Worm (Caenorhabditis elegans): ENCODE data around the gene F54F2.7.

The F54F2.7 gene

ce11 chrIII:8786077-8786476 is 21.1 kb downstream of the F54F2.7 start, which contains the start of gene K02D10.8:
K02D10.8 (plus strand) TSS chrIII:8786377.
- TF ChIP-seq tra-4 (tag; optimal IDR thresholded peaks at IDR 0.05) = no peak
- TF ChIP-seq B0310.2 (tag; optimal IDR thresholded peaks at IDR 0.05) = no peak
- no peak for TF ChIP-seq aly-1 (tag; optimal IDR thresholded peaks at IDR 0.05)
- no peak for TF ChIP-seq pes-1 (GFP tag; IDR thresholded peaks at IDR 0.05)
- no peak for TF ChIP-seq hmg-4 (GFP tag; optimal IDR thresholded peaks at IDR 0.05)
- no peak for TF ChIP-seq F13C5.2 (tag; optimal IDR thresholded peaks at IDR 0.05)
- TF ChIP-seq ama-1 (optimal IDR thresholded peaks at IDR 0.05) = no peak
- no peak for TF ChIP-seq hmbx-1 (tag; optimal IDR thresholded peaks at IDR 0.05)
- TF ChIP-seq tbx-11 (GFP tag; IDR thresholded peaks at IDR 0.05) = no peak
- no peak for TF ChIP-seq hnd-1 (tag; optimal IDR thresholded peaks at IDR 0.05)
- TF ChIP-seq sea-1 (GFP tag; conservative IDR thresholded peaks at IDR 0.05) = no peak
- TF ChIP-seq ceh-36 (tag; optimal IDR thresholded peaks at IDR 0.05) = no peak
- no peak for TF ChIP-seq ets-7 (tag; optimal IDR thresholded peaks at IDR 0.05)
- no peak for TF ChIP-seq tbx-37 (GFP tag; conservative IDR thresholded peaks at IDR 0.05)
- no peak for TF ChIP-seq scrt-1 (GFP tag; IDR thresholded peaks at IDR 0.05)
- TF ChIP-seq ceh-13 (GFP tag; optimal IDR thresholded peaks at IDR 0.05) = no peak
- TF ChIP-seq flt-1 (GFP tag; IDR thresholded peaks at IDR 0.05) = no peak

ce11 chrIII:8785426-8785825 is 21.7 kb downstream of the F54F2.7 start:
- no peak for TF ChIP-seq B0310.2 (tag; optimal IDR thresholded peaks at IDR 0.05)
- no peak for TF ChIP-seq hmbx-1 (tag; optimal IDR thresholded peaks at IDR 0.05)
- TF ChIP-seq flt-1 (GFP tag; IDR thresholded peaks at IDR 0.05) = no peak
- TF ChIP-seq ets-7 (tag; optimal IDR thresholded peaks at IDR 0.05) = no peak
- no peak for TF ChIP-seq hmg-4 (GFP tag; optimal IDR thresholded peaks at IDR 0.05)

ce11 chrIII:8784500-8784899 is 22.6 kb downstream of the F54F2.7 start:
- TF ChIP-seq flt-1 (GFP tag; IDR thresholded peaks at IDR 0.05) = no peak
- TF ChIP-seq scrt-1 (GFP tag; IDR thresholded peaks at IDR 0.05) = no peak
- no peak for TF ChIP-seq ama-1 (optimal IDR thresholded peaks at IDR 0.05)
- TF ChIP-seq tra-4 (tag; optimal IDR thresholded peaks at IDR 0.05) = no peak
- TF ChIP-seq hmg-4 (GFP tag; optimal IDR thresholded peaks at IDR 0.05) = no peak
- no peak for TF ChIP-seq ets-7 (tag; optimal IDR thresholded peaks at IDR 0.05)
- no peak for TF ChIP-seq tbx-11 (GFP tag; IDR thresholded peaks at IDR 0.05)
- TF ChIP-seq B0310.2 (tag; optimal IDR thresholded peaks at IDR 0.05) = no peak

ce11 chrIII:8782744-8783143 is 24.4 kb downstream of the F54F2.7 start:
- TF ChIP-seq aly-1 (tag; optimal IDR thresholded peaks at IDR 0.05) (no peak), hmbx-1 (tag; optimal IDR thresholded peaks at IDR 0.05) (no peak), ama-1 (optimal IDR thresholded peaks at IDR 0.05) (no peak), B0310.2 (tag; optimal IDR thresholded peaks at IDR 0.05) (no peak), tra-4 (tag; optimal IDR thresholded peaks at IDR 0.05) (no peak), pes-1 (GFP tag; IDR thresholded peaks at IDR 0.05) (no peak), hmg-4 (GFP tag; optimal IDR thresholded peaks at IDR 0.05) (no peak), hnd-1 (tag; optimal IDR thresholded peaks at IDR 0.05) (no peak), ceh-36 (tag; optimal IDR thresholded peaks at IDR 0.05) (no peak), ceh-13 (GFP tag; optimal IDR thresholded peaks at IDR 0.05) (no peak), scrt-1 (GFP tag; IDR thresholded peaks at IDR 0.05) (no peak)

- TF ChIP-seq tbx-11 (GFP tag; IDR thresholded peaks at IDR 0.05) (no peak), hnd-1 (tag; optimal IDR thresholded peaks at IDR 0.05) (no peak), ceh-13 (GFP tag; optimal IDR thresholded peaks at IDR 0.05) (no peak), hmbx-1 (tag; optimal IDR thresholded peaks at IDR 0.05) (no peak), sea-1 (GFP tag; conservative IDR thresholded peaks at IDR 0.05) (no peak), F13C5.2 (tag; optimal IDR thresholded peaks at IDR 0.05) (no peak), ets-7 (tag; optimal IDR thresholded peaks at IDR 0.05) (no peak), B0310.2 (tag; optimal IDR thresholded peaks at IDR 0.05) (no peak), ceh-36 (tag; optimal IDR thresholded peaks at IDR 0.05) (no peak)
These were observed 25.1 kb downstream of the F54F2.7 start for ce11 chrIII:8782080-8782479.

ce11 chrIII:8780473-8780872 is 26.7 kb downstream of the F54F2.7 start:
- TF ChIP-seq pes-1 (GFP tag; IDR thresholded peaks at IDR 0.05) (no peak), ama-1 (optimal IDR thresholded peaks at IDR 0.05) (no peak), ets-7 (tag; optimal IDR thresholded peaks at IDR 0.05) (no peak), B0310.2 (tag; optimal IDR thresholded peaks at IDR 0.05) (no peak), tbx-37 (GFP tag; conservative IDR thresholded peaks at IDR 0.05) (no peak), tbx-11 (GFP tag; IDR thresholded peaks at IDR 0.05) (no peak), sea-1 (GFP tag; conservative IDR thresholded peaks at IDR 0.05) (no peak), tra-4 (tag; optimal IDR thresholded peaks at IDR 0.05) (no peak), ceh-13 (GFP tag; optimal IDR thresholded peaks at IDR 0.05) (no peak), hmbx-1 (tag; optimal IDR thresholded peaks at IDR 0.05) (no peak), scrt-1 (GFP tag; IDR thresholded peaks at IDR 0.05) (no peak), hnd-1 (tag; optimal IDR thresholded peaks at IDR 0.05) (no peak)

- TF ChIP-seq ceh-13 (GFP tag; optimal IDR thresholded peaks at IDR 0.05) (no peak), pes-1 (GFP tag; IDR thresholded peaks at IDR 0.05) (no peak), flt-1 (GFP tag; IDR thresholded peaks at IDR 0.05) (no peak), F13C5.2 (tag; optimal IDR thresholded peaks at IDR 0.05) (no peak), ets-7 (tag; optimal IDR thresholded peaks at IDR 0.05) (no peak), hnd-1 (tag; optimal IDR thresholded peaks at IDR 0.05) (no peak), tbx-11 (GFP tag; IDR thresholded peaks at IDR 0.05) (no peak), hmbx-1 (tag; optimal IDR thresholded peaks at IDR 0.05) (no peak), ceh-36 (tag; optimal IDR thresholded peaks at IDR 0.05) (no peak), hmg-4 (GFP tag; optimal IDR thresholded peaks at IDR 0.05) (no peak), B0310.2 (tag; optimal IDR thresholded peaks at IDR 0.05) (no peak), tbx-37 (GFP tag; conservative IDR thresholded peaks at IDR 0.05) (no peak), sea-1 (GFP tag; conservative IDR thresholded peaks at IDR 0.05) (no peak), scrt-1 (GFP tag; IDR thresholded peaks at IDR 0.05) (no peak)
These were observed 27.2 kb downstream of the F54F2.7 start, which contains the start of gene K02D10.4 for ce11 chrIII:8779912-8780311. K02D10.4 (minus strand) TSS chrIII:8780012.

ce11 chrIII:8775953-8776352 is 31.2 kb downstream of the F54F2.7 start, which contains the start of gene snap-29:
snap-29 (plus strand) TSS chrIII:8776253.
- TF ChIP-seq tbx-11 (GFP tag; IDR thresholded peaks at IDR 0.05) (no peak), flt-1 (GFP tag; IDR thresholded peaks at IDR 0.05) (no peak), hnd-1 (tag; optimal IDR thresholded peaks at IDR 0.05) (no peak), B0310.2 (tag; optimal IDR thresholded peaks at IDR 0.05) (no peak), F13C5.2 (tag; optimal IDR thresholded peaks at IDR 0.05) (no peak), ceh-13 (GFP tag; optimal IDR thresholded peaks at IDR 0.05) (no peak), tbx-37 (GFP tag; conservative IDR thresholded peaks at IDR 0.05) (no peak), pes-1 (GFP tag; IDR thresholded peaks at IDR 0.05) (no peak), aly-1 (tag; optimal IDR thresholded peaks at IDR 0.05) (no peak), hmbx-1 (tag; optimal IDR thresholded peaks at IDR 0.05) (no peak), scrt-1 (GFP tag; IDR thresholded peaks at IDR 0.05) (no peak)

All from whole organism, early embryonic.